Worm (Caenorhabditis elegans): ENCODE results near the gene R155.3.

Gene R155.3

DNA sequence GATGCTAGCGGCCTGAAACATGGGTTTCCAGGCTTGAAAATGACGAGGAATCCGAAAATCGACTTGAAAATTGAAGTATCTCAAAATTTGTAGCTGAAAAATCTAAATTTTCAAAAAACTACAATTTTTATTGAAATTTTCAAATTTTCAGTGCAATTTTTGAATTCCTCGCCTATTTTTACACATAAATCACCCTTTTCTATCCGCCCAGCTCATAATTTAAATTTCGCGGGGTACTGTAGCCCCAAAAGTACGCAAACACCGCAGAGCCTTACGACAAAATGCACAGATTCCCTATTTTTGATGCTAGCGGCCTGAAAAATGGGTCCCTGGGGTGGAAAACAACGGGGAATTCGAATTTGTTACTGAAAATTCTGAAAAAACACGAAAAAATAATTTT lies 45.0 kb downstream of the R155.3 start:
- TF ChIP-seq zip-5 (tag; optimal IDR thresholded peaks at IDR 0.05) (no peak), pha-2 (tag; optimal IDR thresholded peaks at IDR 0.05) (no peak), odd-2 (tag; optimal IDR thresholded peaks at IDR 0.05) (no peak), ceh-48 (tag; optimal IDR thresholded peaks at IDR 0.05) (no peak), nhr-232 (tag; optimal IDR thresholded peaks at IDR 0.05) (no peak), unc-55 (GFP tag; optimal IDR thresholded peaks at IDR 0.05) (no peak), nfya-1 (tag; optimal IDR thresholded peaks at IDR 0.05) (no peak), unc-86 (tag; optimal IDR thresholded peaks at IDR 0.05) (no peak), hlh-30 (tag; optimal IDR thresholded peaks at IDR 0.05; ENCODE audit: insufficient read depth) (no peak)

DNA sequence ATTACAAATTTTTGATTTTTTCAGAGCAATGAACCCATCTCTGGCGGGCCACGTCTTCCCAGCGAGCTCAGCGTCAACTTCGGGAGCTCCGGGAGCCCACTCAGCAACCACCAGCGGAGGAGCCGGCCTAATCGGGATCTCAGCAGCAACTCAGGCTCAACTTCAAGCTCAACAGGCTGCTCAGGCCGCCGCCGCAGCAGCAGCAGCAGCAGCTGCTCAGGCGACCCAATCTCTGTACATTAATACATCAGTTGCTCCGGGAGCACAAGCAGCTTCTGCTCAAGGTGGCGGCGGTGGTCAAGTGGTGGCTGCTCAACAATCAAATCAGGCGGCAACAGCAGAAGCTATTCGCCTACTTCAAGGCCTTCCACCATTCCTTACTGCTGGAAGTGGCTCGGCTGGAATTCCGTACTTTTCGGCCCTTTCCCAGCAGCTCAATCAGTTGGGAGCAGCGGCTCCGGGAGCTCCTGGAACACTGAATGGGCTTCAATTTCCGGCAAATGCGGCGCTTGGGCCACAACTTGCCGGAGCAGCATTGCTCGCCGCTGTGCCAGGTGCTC lies 45.7 kb downstream of the R155.3 start:
- TF ChIP-seq hlh-6 (tag; optimal IDR thresholded peaks at IDR 0.05) (peak; percentile 49), ttx-3 (tag; optimal IDR thresholded peaks at IDR 0.05) (no peak), K09A11.1 (tag; optimal IDR thresholded peaks at IDR 0.05; ENCODE audit: insufficient read depth) (no peak), tbx-2 (tag; optimal IDR thresholded peaks at IDR 0.05) (no peak), madf-2 (tag; optimal IDR thresholded peaks at IDR 0.05) (no peak), nfya-1 (tag; optimal IDR thresholded peaks at IDR 0.05) (no peak), ceh-22 (tag; optimal IDR thresholded peaks at IDR 0.05) (no peak), zip-5 (tag; optimal IDR thresholded peaks at IDR 0.05) (no peak), elt-2 (tag; optimal IDR thresholded peaks at IDR 0.05) (no peak)

DNA sequence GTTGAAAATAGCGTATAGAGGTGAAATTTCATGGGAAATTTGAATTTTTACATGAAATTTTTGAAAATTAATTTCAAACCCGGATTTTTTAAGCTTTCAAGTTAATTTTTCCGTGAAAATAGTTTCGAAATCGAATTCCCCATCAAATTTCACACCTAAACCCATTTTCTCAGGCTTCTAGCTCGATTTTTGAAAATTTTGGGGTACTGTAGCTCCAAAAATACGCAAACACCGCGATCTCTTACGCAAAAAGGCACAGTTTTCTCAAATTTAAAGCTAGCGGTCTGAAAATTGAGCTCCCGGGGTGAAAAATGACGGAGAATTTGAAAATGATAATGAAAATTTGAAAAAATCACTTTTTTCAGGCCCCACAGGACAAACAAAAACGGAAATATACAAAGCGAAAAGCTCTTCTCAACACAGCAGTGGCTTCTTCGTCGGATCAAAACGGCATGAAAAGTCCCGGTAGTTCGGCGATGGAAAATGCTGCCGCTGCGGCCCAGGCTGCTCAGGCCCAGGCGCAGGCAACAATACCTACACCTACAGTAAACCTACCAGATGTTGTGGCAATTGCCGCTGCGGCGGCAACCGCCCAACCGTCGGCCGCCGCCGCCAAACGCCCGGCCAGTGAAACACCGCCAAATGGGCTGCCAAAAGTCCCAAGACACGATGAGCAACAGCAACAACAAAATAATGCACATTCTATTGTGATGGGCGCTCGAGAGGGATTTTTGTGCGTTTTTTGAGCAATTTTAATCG lies 47.6 kb downstream of the R155.3 start:
- TF ChIP-seq ceh-19 (GFP tag; optimal IDR thresholded peaks at IDR 0.05): no peak
- TF ChIP-seq ref-2 (tag; optimal IDR thresholded peaks at IDR 0.05): peak; percentile 21
- TF ChIP-seq unc-86 (tag; optimal IDR thresholded peaks at IDR 0.05): no peak

DNA sequence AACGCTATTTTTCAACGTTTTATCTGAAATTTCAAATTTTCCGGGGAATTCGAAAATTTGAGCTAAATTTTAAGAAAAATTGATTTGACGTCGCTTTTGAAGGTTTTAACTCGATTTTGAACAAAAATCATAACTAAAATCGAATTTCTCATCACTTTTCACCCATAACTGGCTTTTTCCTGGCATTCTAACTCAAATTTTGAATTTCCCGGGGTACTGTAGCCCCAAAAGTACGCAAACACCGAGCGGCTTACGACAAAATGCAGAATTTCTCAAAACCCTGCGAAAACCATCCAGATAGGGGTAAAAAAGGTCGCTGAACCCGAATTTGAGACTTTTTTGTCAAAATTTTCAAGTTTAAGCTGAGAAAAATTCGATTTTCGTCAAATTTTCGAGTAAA lies 49.3 kb downstream of the R155.3 start:
- TF ChIP-seq pag-3 (tag; optimal IDR thresholded peaks at IDR 0.05; ENCODE audit: borderline replicate concordance) (no peak), dve-1 (tag; optimal IDR thresholded peaks at IDR 0.05) (no peak), elt-2 (tag; optimal IDR thresholded peaks at IDR 0.05) (no peak), ztf-16 (tag; optimal IDR thresholded peaks at IDR 0.05) (no peak), T23F11.4 (GFP tag; optimal IDR thresholded peaks at IDR 0.05) (no peak), Y22D7AL.16 (tag; optimal IDR thresholded peaks at IDR 0.05) (no peak)

DNA sequence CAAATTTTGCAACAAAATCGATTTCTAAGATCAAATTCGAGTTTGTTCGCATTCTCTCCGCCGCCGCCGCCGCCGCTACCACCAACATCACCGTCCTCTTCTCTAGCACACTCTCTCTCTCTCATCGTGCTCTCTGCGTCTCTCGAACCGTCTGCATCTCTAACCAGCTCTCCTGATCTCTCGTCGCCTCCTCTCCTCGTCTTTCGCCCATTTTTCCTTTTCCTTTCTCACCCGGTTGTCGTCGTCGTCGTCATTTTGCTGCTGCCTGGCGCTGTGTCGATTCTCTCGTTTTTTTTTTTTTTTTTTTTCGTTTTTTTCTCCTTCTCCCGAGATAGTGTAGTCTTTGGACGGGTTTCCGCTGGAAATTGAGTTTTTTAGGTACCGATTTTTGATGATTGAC lies 50.1 kb downstream of the R155.3 start:
- TF ChIP-seq sdc-2 (tag; optimal IDR thresholded peaks at IDR 0.05): no peak
- TF ChIP-seq ceh-18 (tag; optimal IDR thresholded peaks at IDR 0.05): peak; percentile 70
- TF ChIP-seq ceh-34 (tag; optimal IDR thresholded peaks at IDR 0.05): peak; percentile 73
- TF ChIP-seq nfya-1 (tag; optimal IDR thresholded peaks at IDR 0.05): peak; percentile 83
- peak; percentile 84 for TF ChIP-seq ceh-31 (tag; optimal IDR thresholded peaks at IDR 0.05)
- TF ChIP-seq nhr-11 (tag; optimal IDR thresholded peaks at IDR 0.05): no peak
- peak; percentile 81 for TF ChIP-seq pros-1 (tag; optimal IDR thresholded peaks at IDR 0.05)
- peak; percentile 45 for TF ChIP-seq C08G9.2 (tag; optimal IDR thresholded peaks at IDR 0.05)
- peak; percentile 55 for TF ChIP-seq ets-4 (tag; optimal IDR thresholded peaks at IDR 0.05)
- peak; percentile 85 for TF ChIP-seq unc-55 (GFP tag; optimal IDR thresholded peaks at IDR 0.05)
- TF ChIP-seq ceh-2 (tag; optimal IDR thresholded peaks at IDR 0.05): peak; percentile 33
- TF ChIP-seq rnt-1 (tag; optimal IDR thresholded peaks at IDR 0.05): peak; percentile 66
- peak; percentile 47 for TF ChIP-seq hlh-30 (tag; optimal IDR thresholded peaks at IDR 0.05; ENCODE audit: insufficient read depth)
- peak; percentile 77 for TF ChIP-seq tbx-2 (tag; optimal IDR thresholded peaks at IDR 0.05)
- peak; percentile 38 for TF ChIP-seq K09A11.1 (tag; optimal IDR thresholded peaks at IDR 0.05; ENCODE audit: insufficient read depth)
- peak; percentile 34 for TF ChIP-seq ceh-14 (tag; optimal IDR thresholded peaks at IDR 0.05)
- peak; percentile 45 for TF ChIP-seq F13H6.1 (tag; optimal IDR thresholded peaks at IDR 0.05)
- no peak for TF ChIP-seq zip-5 (tag; optimal IDR thresholded peaks at IDR 0.05)
- no peak for TF ChIP-seq pax-1 (tag; optimal IDR thresholded peaks at IDR 0.05)
- TF ChIP-seq dve-1 (tag; optimal IDR thresholded peaks at IDR 0.05): peak; percentile 73
- no peak for TF ChIP-seq pat-9 (tag; optimal IDR thresholded peaks at IDR 0.05)
- TF ChIP-seq unc-42 (tag; optimal IDR thresholded peaks at IDR 0.05): peak; percentile 52

All from whole organism, late embryonic.